Fruit fly (Drosophila melanogaster) whole organism, embryonic: ENCODE results near the gene CG11378.

Experiments
- CG17612 ChIP-seq: fragments of 200-800 bp; sonication (Bioruptor generic); IDR thresholded peaks from 2 replicates; pipeline ENCODE4 v1.3.6; 2022; ENCODE audit warnings: missing biosample characterization, missing genetic modification characterization
- CG2120 ChIP-seq: fragments of 200-800 bp; sonication (Bioruptor generic); optimal IDR thresholded peaks from 3 replicates; lab custom pipeline; 2016; ENCODE audit warnings: missing biosample characterization, missing genetic modification characterization
- CG2199 ChIP-seq: fragments of 200-800 bp; sonication (Bioruptor generic); IDR thresholded peaks from 3 replicates; pipeline ENCODE4 v1.3.6; 2022; ENCODE audit warnings: missing biosample characterization, missing genetic modification characterization
- CG3838 ChIP-seq: fragments of 200-800 bp; sonication (Bioruptor generic); optimal IDR thresholded peaks from 3 replicates; lab custom pipeline; 2016; ENCODE audit warnings: missing biosample characterization, missing genetic modification characterization
- CG4854 ChIP-seq: fragments of 200-800 bp; sonication (Bioruptor generic); optimal IDR thresholded peaks from 2 replicates; lab custom pipeline; 2016; ENCODE audit warnings: missing biosample characterization, missing genetic modification characterization, inconsistent platforms
- CG6683 ChIP-seq: fragments of 200-800 bp; sonication (Bioruptor generic); optimal IDR thresholded peaks from 2 replicates; lab custom pipeline; 2017; ENCODE audit warnings: missing biosample characterization, mild to moderate bottlenecking, missing genetic modification characterization, missing genetic modification reagents
- MBD-R2 ChIP-seq: fragments of 200-800 bp; sonication (Bioruptor generic); IDR thresholded peaks from 2 replicates; pipeline ENCODE4 v1.3.6; 2022; ENCODE audit warnings: missing biosample characterization, missing genetic modification characterization
- row ChIP-seq: fragments of 200-800 bp; sonication (Bioruptor generic); IDR thresholded peaks from 3 replicates; pipeline ENCODE4 v1.3.6; 2022; ENCODE audit warnings: missing biosample characterization, missing genetic modification characterization

DNA sequence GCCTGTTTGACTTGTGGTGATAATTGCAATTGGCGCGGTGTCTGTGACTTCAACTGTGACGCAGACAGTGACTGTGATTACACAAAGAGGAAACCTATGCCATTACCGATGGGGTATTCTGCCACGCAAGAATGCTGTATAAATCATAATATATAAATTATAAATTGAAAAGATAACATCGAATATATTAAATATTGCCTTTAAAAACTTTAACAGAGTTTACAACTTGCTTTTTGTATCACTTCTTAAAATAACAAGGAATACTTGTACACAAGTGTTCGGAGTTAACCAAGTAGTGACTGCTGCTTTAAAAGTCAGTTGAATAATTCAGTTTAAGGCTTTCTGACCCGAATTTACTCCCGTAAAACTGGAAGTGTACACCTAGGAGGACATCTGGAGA, 9.2 kb downstream of the CG11378 start, which contains the start of gene CG11379:
- TF ChIP-seq CG2120 (GFP tag; lab: Kevin White, UChicago) (no peak), CG2199 (GFP tag; lab: Robert Waterston, UW) (no peak), CG17612 (GFP tag; lab: Robert Waterston, UW) (no peak), CG4854 (GFP tag; lab: Kevin White, UChicago) (no peak), CG6683 (GFP tag; lab: Kevin White, UChicago) (no peak), row (GFP tag; lab: Robert Waterston, UW) (no peak), CG3838 (GFP tag; lab: Kevin White, UChicago) (no peak), MBD-R2 (GFP tag; lab: Robert Waterston, UW) (no peak)
